Fruit fly (Drosophila melanogaster) whole organism, adult: Measurements from ENCODE around the gene GstD6.

Experiments
- CG14711 ChIP-seq: fragments of 200-800 bp; sonication (Bioruptor generic); optimal IDR thresholded peaks from 2 replicates; lab custom pipeline; 2018; ENCODE audit warnings: missing biosample characterization, mild to moderate bottlenecking, missing genetic modification characterization, moderate library complexity
- CG5204 ChIP-seq: fragments of 200-800 bp; sonication (Bioruptor generic); optimal IDR thresholded peaks from 2 replicates; lab custom pipeline; 2016; ENCODE audit warnings: missing biosample characterization, missing genetic modification characterization
- CG7045 ChIP-seq: fragments of 200-800 bp; sonication (Bioruptor generic); optimal IDR thresholded peaks from 2 replicates; lab custom pipeline; 2017; ENCODE audit warnings: missing biosample characterization, mild to moderate bottlenecking, missing genetic modification characterization
- Clk ChIP-seq: fragments of 200-800 bp; sonication (Bioruptor generic); optimal IDR thresholded peaks from 2 replicates; lab custom pipeline; 2017; ENCODE audit warnings: missing biosample characterization, missing genetic modification characterization
- Crg-1 ChIP-seq: fragments of 200-800 bp; sonication (Bioruptor generic); optimal IDR thresholded peaks from 2 replicates; lab custom pipeline; 2016; ENCODE audit warnings: missing biosample characterization, missing genetic modification characterization
- Mnt ChIP-seq: fragments of 200-800 bp; sonication (Bioruptor generic); optimal IDR thresholded peaks from 2 replicates; lab custom pipeline; 2016; ENCODE audit warnings: missing biosample characterization, mild to moderate bottlenecking, missing genetic modification characterization
- bab1 ChIP-seq: fragments of 200-800 bp; sonication (Bioruptor generic); optimal IDR thresholded peaks from 3 replicates; lab custom pipeline; 2019; ENCODE audit warnings: missing biosample characterization, mild to moderate bottlenecking, missing genetic modification characterization, moderate library complexity
- cic ChIP-seq: fragments of 200-800 bp; sonication (Bioruptor generic); optimal IDR thresholded peaks from 2 replicates; lab custom pipeline; 2017; ENCODE audit warnings: missing biosample characterization, mild to moderate bottlenecking, missing genetic modification characterization, moderate library complexity
- kay ChIP-seq: fragments of 200-800 bp; sonication (Bioruptor generic); peaks from one replicate; lab custom pipeline; 2016; ENCODE audit warnings: missing biosample characterization, missing genetic modification characterization, borderline replicate concordance
- ovo ChIP-seq: fragments of 200-800 bp; sonication (Bioruptor generic); optimal IDR thresholded peaks from 2 replicates; lab custom pipeline; 2016; ENCODE audit warnings: missing biosample characterization, missing genetic modification characterization
- tj ChIP-seq: fragments of 200-800 bp; sonication (Bioruptor generic); optimal IDR thresholded peaks from 3 replicates; lab custom pipeline; 2017; ENCODE audit warnings: missing biosample characterization, mild to moderate bottlenecking, missing genetic modification characterization, moderate library complexity
- toe ChIP-seq: fragments of 200-800 bp; sonication (Bioruptor generic); optimal IDR thresholded peaks from 2 replicates; lab custom pipeline; 2016; ENCODE audit warnings: missing biosample characterization, missing genetic modification characterization

DNA sequence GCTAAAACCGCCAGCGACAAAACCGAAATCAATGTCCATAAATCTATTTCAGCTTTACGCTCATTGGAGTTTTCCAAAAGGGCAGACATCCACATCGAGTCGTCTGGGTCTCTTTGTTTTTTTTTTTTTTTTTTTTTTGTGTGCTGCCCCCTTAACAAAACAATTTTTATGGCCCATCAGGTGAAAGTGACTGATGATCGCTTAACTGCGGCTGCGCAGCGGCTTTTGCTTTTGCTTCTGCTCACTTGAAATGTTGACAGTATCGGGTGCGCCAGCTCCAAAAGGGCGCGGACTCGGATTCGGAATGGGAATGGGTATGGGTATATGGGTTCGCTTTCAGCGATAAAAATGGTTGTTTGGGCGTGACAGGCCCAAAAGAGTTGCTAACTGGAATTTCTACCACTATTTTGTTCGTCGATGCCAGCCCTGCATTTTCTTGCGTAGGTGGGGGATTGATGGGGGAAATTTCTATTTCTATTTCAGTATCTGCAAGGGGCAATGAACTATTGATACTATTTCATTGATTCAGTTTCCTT is 14.9 kb upstream of the GstD6 start:
- TF ChIP-seq kay (GFP tag; lab: Kevin White, UChicago) (no peak), Mnt (GFP tag; lab: Kevin White, UChicago) (no peak), tj (GFP tag; lab: Kevin White, UChicago) (no peak), CG14711 (tag; lab: Kevin White, UChicago) (no peak), CG7045 (GFP tag; lab: Kevin White, UChicago) (no peak), CG5204 (GFP tag; lab: Kevin White, UChicago) (no peak), ovo (no peak), cic (GFP tag; lab: Kevin White, UChicago) (no peak), Crg-1 (GFP tag; lab: Kevin White, UChicago) (no peak), toe (no peak), Clk (GFP tag; lab: Kevin White, UChicago) (no peak), bab1 (no peak)
